Fruit fly (Drosophila melanogaster) whole organism, embryonic: Measurements from ENCODE around the gene par-6.

Experiments used
- Ada2b ChIP-seq: fragments of 200-800 bp; sonication (Bioruptor generic); IDR thresholded peaks from 2 replicates; pipeline ENCODE4 v1.3.6; 2022; ENCODE audit warnings: missing biosample characterization, missing genetic modification characterization
- Awh ChIP-seq: fragments of 200-800 bp; sonication (Bioruptor generic); IDR thresholded peaks from 2 replicates; pipeline ENCODE4, ENCODE4 v1.3.6; 2022; ENCODE audit warnings: missing biosample characterization, missing genetic modification characterization
- Bdp1 ChIP-seq: fragments of 200-800 bp; sonication (Bioruptor generic); optimal IDR thresholded peaks from 3 replicates; lab custom pipeline; 2016; ENCODE audit warnings: missing biosample characterization, missing genetic modification characterization
- Blimp-1 ChIP-seq: fragments of 200-800 bp; sonication (Bioruptor generic); optimal IDR thresholded peaks from 3 replicates; lab custom pipeline; 2018; ENCODE audit warnings: missing biosample characterization, missing genetic modification characterization, mild to moderate bottlenecking, moderate library complexity, missing genetic modification reagents
- CG10147 ChIP-seq: fragments of 200-800 bp; sonication (Bioruptor generic); optimal IDR thresholded peaks from 2 replicates; lab custom pipeline; 2019; ENCODE audit warnings: missing biosample characterization, mild to moderate bottlenecking, missing genetic modification characterization, moderate library complexity
- CG12659 ChIP-seq: fragments of 200-800 bp; sonication (Bioruptor generic); optimal IDR thresholded peaks from 3 replicates; lab custom pipeline; 2017; ENCODE audit warnings: mild to moderate bottlenecking, missing biosample characterization, missing genetic modification reagents, missing genetic modification characterization
- CG12769 ChIP-seq: fragments of 200-800 bp; sonication (Bioruptor generic); optimal IDR thresholded peaks from 2 replicates; lab custom pipeline; 2019; ENCODE audit warnings: missing biosample characterization, mild to moderate bottlenecking, missing genetic modification characterization, moderate library complexity
- CG13775 ChIP-seq: fragments of 200-800 bp; sonication (Bioruptor generic); optimal IDR thresholded peaks from 3 replicates; lab custom pipeline; 2017; ENCODE audit warnings: missing biosample characterization, mild to moderate bottlenecking, missing genetic modification characterization
- CG13894 ChIP-seq: fragments of 200-800 bp; sonication (Bioruptor generic); optimal IDR thresholded peaks from 3 replicates; lab custom pipeline; 2018; ENCODE audit warnings: missing biosample characterization, mild to moderate bottlenecking, missing genetic modification characterization, moderate library complexity
- CG15269 ChIP-seq: fragments of 200-800 bp; sonication (Bioruptor generic); optimal IDR thresholded peaks from 2 replicates; lab custom pipeline; 2018; ENCODE audit warnings: missing biosample characterization, mild to moderate bottlenecking, missing genetic modification characterization, moderate library complexity
- CG15479 ChIP-seq: fragments of 200-800 bp; sonication (Bioruptor generic); optimal IDR thresholded peaks from 3 replicates; lab custom pipeline; 2019; ENCODE audit warnings: missing biosample characterization, mild to moderate bottlenecking, missing genetic modification characterization, moderate library complexity
- CG15601 ChIP-seq: fragments of 200-800 bp; sonication (Bioruptor generic); optimal IDR thresholded peaks from 3 replicates; lab custom pipeline; 2019; ENCODE audit warnings: missing biosample characterization, mild to moderate bottlenecking, missing genetic modification characterization, moderate library complexity
- CG16815 ChIP-seq: fragments of 200-800 bp; sonication (Bioruptor generic); optimal IDR thresholded peaks from 3 replicates; lab custom pipeline; 2017; ENCODE audit warnings: missing biosample characterization, mild to moderate bottlenecking, missing genetic modification characterization
- CG17385 ChIP-seq: fragments of 200-800 bp; sonication (Bioruptor generic); optimal IDR thresholded peaks from 3 replicates; lab custom pipeline; 2018; ENCODE audit warnings: missing biosample characterization, mild to moderate bottlenecking, missing genetic modification characterization
- CG2199 ChIP-seq: fragments of 200-800 bp; sonication (Bioruptor generic); IDR thresholded peaks from 3 replicates; pipeline ENCODE4 v1.3.6; 2022; ENCODE audit warnings: missing biosample characterization, missing genetic modification characterization
- CG31388 ChIP-seq: fragments of 200-800 bp; sonication (Bioruptor generic); optimal IDR thresholded peaks from 2 replicates; lab custom pipeline; 2016; ENCODE audit warnings: missing biosample characterization, missing genetic modification characterization
- CG33557 ChIP-seq: fragments of 200-800 bp; sonication (Bioruptor generic); optimal IDR thresholded peaks from 2 replicates; lab custom pipeline; 2019; ENCODE audit warnings: missing biosample characterization, mild to moderate bottlenecking, missing genetic modification characterization, moderate library complexity
- CG5245 ChIP-seq: fragments of 200-800 bp; sonication (Bioruptor generic); optimal IDR thresholded peaks from 3 replicates; lab custom pipeline; 2016; ENCODE audit warnings: missing biosample characterization, missing genetic modification characterization
- CG6813 ChIP-seq: fragments of 200-800 bp; sonication (Bioruptor generic); optimal IDR thresholded peaks from 2 replicates; lab custom pipeline; 2017; ENCODE audit warnings: missing biosample characterization, missing genetic modification characterization, mild to moderate bottlenecking, moderate library complexity, missing genetic modification reagents
- CG7357 ChIP-seq: fragments of 200-800 bp; sonication (Bioruptor generic); IDR thresholded peaks from 3 replicates; pipeline ENCODE4 v1.3.6; 2022; ENCODE audit warnings: missing biosample characterization, missing genetic modification characterization
- CG7372 ChIP-seq: fragments of 200-800 bp; sonication (Bioruptor generic); IDR thresholded peaks from 2 replicates; pipeline ENCODE4 v1.3.6; 2022; ENCODE audit warnings: missing biosample characterization, missing genetic modification characterization
- CG8281 ChIP-seq: fragments of 200-800 bp; sonication (Bioruptor generic); optimal IDR thresholded peaks from 2 replicates; lab custom pipeline; 2018; ENCODE audit warnings: missing biosample characterization, mild to moderate bottlenecking, missing genetic modification characterization, moderate library complexity
- CG8290 ChIP-seq, 3 experiments: fragments of 200-800 bp; sonication (Bioruptor generic); optimal IDR thresholded peaks; 2 replicates each; lab custom pipeline; 2016 to 2019; ENCODE audit warnings: missing biosample characterization in 3 of 3, missing genetic modification characterization in 3 of 3, mild to moderate bottlenecking in 2 of 3, moderate library complexity in 1 of 3
- Dek ChIP-seq: fragments of 200-800 bp; sonication (Bioruptor generic); optimal IDR thresholded peaks from 3 replicates; lab custom pipeline; 2019; ENCODE audit warnings: missing biosample characterization, mild to moderate bottlenecking, missing genetic modification characterization, moderate library complexity
- Med ChIP-seq: fragments of 200-800 bp; sonication (Bioruptor generic); peaks from one replicate; lab custom pipeline; 2016; ENCODE audit warnings: missing biosample characterization, missing genetic modification characterization, mild to moderate bottlenecking, inconsistent platforms, moderate library complexity
- Ravus ChIP-seq: fragments of 200-800 bp; sonication (Bioruptor generic); IDR thresholded peaks from 2 replicates; pipeline ENCODE4 v1.3.6; 2022; ENCODE audit warnings: missing biosample characterization, missing genetic modification characterization
- ara ChIP-seq: fragments of 200-800 bp; sonication (Bioruptor generic); IDR thresholded peaks from 2 replicates; pipeline ENCODE4 v1.3.6; 2022; ENCODE audit warnings: missing biosample characterization, missing genetic modification characterization
- cad ChIP-seq: fragments of >200 bp; optimal IDR thresholded peaks from 2 replicates; lab custom pipeline; 2017; ENCODE audit warnings: missing biosample characterization, missing genetic modification characterization
- chm ChIP-seq: fragments of 200-800 bp; sonication (Bioruptor generic); IDR thresholded peaks from 2 replicates; pipeline ENCODE4 v1.3.6; 2022; ENCODE audit warnings: missing biosample characterization, missing genetic modification characterization
- dysf ChIP-seq: fragments of 200-800 bp; sonication (Bioruptor generic); IDR thresholded peaks from 3 replicates; pipeline ENCODE4 v1.3.6; 2022; ENCODE audit warnings: missing biosample characterization, missing genetic modification characterization
- fd64A ChIP-seq: fragments of 200-800 bp; sonication (Bioruptor generic); optimal IDR thresholded peaks from 3 replicates; lab custom pipeline; 2018; ENCODE audit warnings: missing biosample characterization, mild to moderate bottlenecking, missing genetic modification characterization
- grau ChIP-seq: fragments of 200-800 bp; optimal IDR thresholded peaks from 3 replicates; lab custom pipeline; 2019; ENCODE audit warnings: missing biosample characterization, mild to moderate bottlenecking, missing genetic modification characterization, moderate library complexity
- grn ChIP-seq: fragments of 200-800 bp; sonication (Bioruptor generic); optimal IDR thresholded peaks from 3 replicates; lab custom pipeline; 2017; ENCODE audit warnings: missing biosample characterization, missing genetic modification characterization
- ken ChIP-seq: fragments of 200-800 bp; sonication (Bioruptor generic); IDR thresholded peaks from 3 replicates; pipeline ENCODE4 v1.3.6; 2022; ENCODE audit warnings: missing biosample characterization, missing genetic modification characterization
- kni ChIP-seq: fragments of 200-800 bp; sonication (Bioruptor generic); optimal IDR thresholded peaks from 3 replicates; lab custom pipeline; 2017; ENCODE audit warnings: mild to moderate bottlenecking, missing biosample characterization, missing genetic modification reagents, missing genetic modification characterization
- lab ChIP-seq: fragments of 200-800 bp; sonication (Bioruptor generic); optimal IDR thresholded peaks from 3 replicates; lab custom pipeline; 2017; ENCODE audit warnings: missing biosample characterization, missing genetic modification characterization, mild to moderate bottlenecking, moderate library complexity, missing genetic modification reagents
- nerfin-2 ChIP-seq: fragments of 200-800 bp; sonication (Bioruptor generic); IDR thresholded peaks from 2 replicates; pipeline ENCODE4 v1.3.6; 2022; ENCODE audit warnings: missing biosample characterization, missing genetic modification characterization; ENCODE audit not compliant: partially characterized antibody
- oc ChIP-seq: fragments of 200-800 bp; sonication (Bioruptor generic); optimal IDR thresholded peaks from 2 replicates; lab custom pipeline; 2018; ENCODE audit warnings: missing biosample characterization, mild to moderate bottlenecking, missing genetic modification characterization, moderate library complexity
- otp ChIP-seq: fragments of 200-800 bp; sonication (Bioruptor generic); IDR thresholded peaks from 3 replicates; pipeline ENCODE4, ENCODE4 v1.3.6; 2022; ENCODE audit warnings: missing biosample characterization, missing genetic modification characterization
- pfk ChIP-seq: fragments of 200-800 bp; sonication (Bioruptor generic); optimal IDR thresholded peaks from 2 replicates; lab custom pipeline; 2018; ENCODE audit warnings: missing biosample characterization, mild to moderate bottlenecking, missing genetic modification characterization, moderate library complexity
- row ChIP-seq: fragments of 200-800 bp; sonication (Bioruptor generic); IDR thresholded peaks from 3 replicates; pipeline ENCODE4 v1.3.6; 2022; ENCODE audit warnings: missing biosample characterization, missing genetic modification characterization
- sd ChIP-seq: fragments of 200-800 bp; sonication (Bioruptor generic); optimal IDR thresholded peaks from 3 replicates; lab custom pipeline; 2018; ENCODE audit warnings: missing biosample characterization, mild to moderate bottlenecking, missing genetic modification characterization, moderate library complexity
- sens ChIP-seq: fragments of 200-800 bp; sonication (Bioruptor generic); peaks from one replicate; lab custom pipeline; 2016; ENCODE audit warnings: missing biosample characterization, missing genetic modification characterization
- sqz ChIP-seq: fragments of 200-800 bp; sonication (Bioruptor generic); optimal IDR thresholded peaks from 3 replicates; lab custom pipeline; 2018; ENCODE audit warnings: missing biosample characterization, mild to moderate bottlenecking, missing genetic modification characterization
- unc-4 ChIP-seq: fragments of 200-800 bp; sonication (Bioruptor generic); IDR thresholded peaks from 2 replicates; pipeline ENCODE4 v1.3.6; 2022; ENCODE audit warnings: missing biosample characterization, missing genetic modification characterization; ENCODE audit not compliant: partially characterized antibody
- zfh2 ChIP-seq: fragments of 200-800 bp; sonication (Bioruptor generic); optimal IDR thresholded peaks from 2 replicates; lab custom pipeline; 2016; ENCODE audit warnings: missing biosample characterization, missing genetic modification characterization

The par-6 gene

dm6 chrX:17742592-17743364 is 39.6 kb downstream of the par-6 start (continued):
- no peak for TF ChIP-seq zfh2
- no peak for TF ChIP-seq CG8281
- TF ChIP-seq Blimp-1 = peak; percentile 3
- TF ChIP-seq Ravus = no peak
- TF ChIP-seq Dek (tag; lab: Kevin White, UChicago) = no peak
- no peak for TF ChIP-seq CG13775 (GFP tag; lab: Kevin White, UChicago)
- no peak for TF ChIP-seq CG7357 (GFP tag; lab: Robert Waterston, UW)
- TF ChIP-seq Awh = no peak
- TF ChIP-seq CG31388 (GFP tag; lab: Kevin White, UChicago) = no peak

- 0 out of 3 replicates have a peak, but pooled peaks have one; percentile 14 for TF ChIP-seq otp (GFP tag; lab: Robert Waterston, UW)
- TF ChIP-seq CG15479 (GFP tag; lab: Kevin White, UChicago) = peak; percentile 43
- no peak for TF ChIP-seq CG7372 (GFP tag; lab: Robert Waterston, UW)
- TF ChIP-seq nerfin-2 (GFP tag; lab: Robert Waterston, UW) = no peak
- no peak for TF ChIP-seq CG12769
- TF ChIP-seq chm (GFP tag; lab: Robert Waterston, UW) = peak; percentile 42; the same call in 1 of the 2 replicates
- TF ChIP-seq sens (GFP tag; lab: Kevin White, UChicago) = peak; percentile 13
- TF ChIP-seq ara (GFP tag; lab: Robert Waterston, UW) = 0 out of 2 replicates have a peak, but pooled peaks have one; percentile 29
- TF ChIP-seq CG16815 (GFP tag; lab: Kevin White, UChicago) = no peak
- TF ChIP-seq fd64A (GFP tag; lab: Kevin White, UChicago) = peak; percentile 17
- peak; percentile 4 for TF ChIP-seq lab
- no peak for TF ChIP-seq dysf (GFP tag; lab: Robert Waterston, UW)
- TF ChIP-seq CG6813 = peak; percentile 23
- no peak for TF ChIP-seq cad (GFP tag; lab: Kevin White, UChicago)
- peak; percentile 76 for TF ChIP-seq grau
- TF ChIP-seq CG17385 (GFP tag; lab: Kevin White, UChicago) = peak; percentile 18
- TF ChIP-seq Med = peak; percentile 60
- TF ChIP-seq grn (GFP tag; lab: Kevin White, UChicago) = peak; percentile 91
- peak; percentile 3 for TF ChIP-seq CG13894 (tag; lab: Kevin White, UChicago)
- no peak for TF ChIP-seq CG8290 (GFP tag; optimal IDR thresholded peaks at IDR 0.05; lab: Kevin White, UChicago)
- TF ChIP-seq CG8290 (tag; optimal IDR thresholded peaks at IDR 0.05; lab: Kevin White, UChicago) = peak; percentile 8 to 17
- peak; percentile 63 for TF ChIP-seq kni (GFP tag; lab: Kevin White, UChicago)
- peak; percentile 30; the same call in 1 of the 3 replicates for TF ChIP-seq CG2199 (GFP tag; lab: Robert Waterston, UW)
- TF ChIP-seq CG15601 (tag; lab: Kevin White, UChicago) = peak; percentile 21
- peak; percentile 34 for TF ChIP-seq CG33557 (GFP tag; lab: Kevin White, UChicago)
- TF ChIP-seq row = peak; percentile 13; the same call in 1 of the 3 replicates
- peak; percentile 35 for TF ChIP-seq CG15269 (tag; lab: Kevin White, UChicago)
Observed at dm6 chrX:17743598-17743997, 40.4 kb downstream of the par-6 start.

- TF ChIP-seq CG12659 (GFP tag; lab: Kevin White, UChicago) = no peak
- no peak for TF ChIP-seq Ada2b
- no peak for TF ChIP-seq Bdp1 (GFP tag; lab: Kevin White, UChicago)
- TF ChIP-seq pfk (GFP tag; lab: Kevin White, UChicago) = no peak
- no peak for TF ChIP-seq CG7357 (GFP tag; lab: Robert Waterston, UW)
- no peak for TF ChIP-seq CG5245 (GFP tag; lab: Kevin White, UChicago)
- TF ChIP-seq ken (GFP tag; lab: Robert Waterston, UW) = no peak
- TF ChIP-seq unc-4 (GFP tag; lab: Robert Waterston, UW) = no peak
- TF ChIP-seq sqz (GFP tag; lab: Kevin White, UChicago) = peak; percentile 18
- no peak for TF ChIP-seq CG10147 (GFP tag; lab: Kevin White, UChicago)
- peak; percentile 15 for TF ChIP-seq sd
- no peak for TF ChIP-seq oc (tag; lab: Kevin White, UChicago)
Observed at dm6 chrX:17745705-17746416, 42.7 kb downstream of the par-6 start.
